Worm (Caenorhabditis elegans): Measurements from ENCODE around the gene mecr-1.
A peak's percentile ranks its signal among the peaks of the same experiment; 100 is the strongest.

The mecr-1 gene

DNA sequence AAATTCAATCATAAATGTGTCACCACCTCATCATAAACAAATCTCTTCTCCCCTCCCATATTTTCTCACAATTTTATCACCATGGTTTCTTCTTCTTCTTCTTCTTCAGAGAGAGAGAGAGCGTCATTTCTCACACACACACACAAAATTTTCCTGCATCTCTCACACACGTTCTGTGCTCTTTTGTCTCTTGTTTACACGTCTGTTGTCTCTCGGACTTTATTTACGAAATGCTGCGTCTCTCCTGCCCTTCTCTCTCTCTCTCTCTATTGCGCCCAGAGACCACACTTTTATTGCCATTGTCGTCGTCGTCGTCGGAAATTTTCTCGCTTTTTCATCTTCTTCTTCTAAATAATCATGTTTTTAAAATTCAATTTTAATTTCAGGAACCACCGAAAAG is 8.0 kb upstream of the mecr-1 start, which contains the start of gene lec-1 (continued):
- TF ChIP-seq rnt-1 (tag; optimal IDR thresholded peaks at IDR 0.05): peak; percentile 65
- no peak for TF ChIP-seq hpl-2 (GFP tag; optimal IDR thresholded peaks at IDR 0.05)
- TF ChIP-seq unc-130 (tag; optimal IDR thresholded peaks at IDR 0.05): no peak
- no peak for TF ChIP-seq ceh-88 (GFP tag; IDR thresholded peaks at IDR 0.05)
- peak; percentile 60 for TF ChIP-seq nhr-20 (tag; optimal IDR thresholded peaks at IDR 0.05)
- TF ChIP-seq fos-1 (tag; optimal IDR thresholded peaks at IDR 0.05): peak; percentile 46
- peak; percentile 67 for TF ChIP-seq nhr-77 (tag; optimal IDR thresholded peaks at IDR 0.05)
- no peak for TF ChIP-seq elt-3 (tag; optimal IDR thresholded peaks at IDR 0.05)
- TF ChIP-seq fkh-10 (GFP tag; optimal IDR thresholded peaks at IDR 0.05): peak; percentile 5
- peak; percentile 8 for TF ChIP-seq mep-1 (tag; optimal IDR thresholded peaks at IDR 0.05)
- TF ChIP-seq irx-1 (tag; optimal IDR thresholded peaks at IDR 0.05): peak; percentile 14
- no peak for TF ChIP-seq unc-62 (GFP tag; optimal IDR thresholded peaks at IDR 0.05)
- TF ChIP-seq snu-23 (GFP tag; optimal IDR thresholded peaks at IDR 0.05): peak; percentile 71
- peak; percentile 11 for TF ChIP-seq C16A3.4 (tag; optimal IDR thresholded peaks at IDR 0.05)
- peak; percentile 48 for TF ChIP-seq tbx-2 (tag; optimal IDR thresholded peaks at IDR 0.05)
- TF ChIP-seq dsc-1 (tag; optimal IDR thresholded peaks at IDR 0.05): peak; percentile 58
- no peak for TF ChIP-seq nhr-12 (tag; optimal IDR thresholded peaks at IDR 0.05)
- TF ChIP-seq dpl-1 (GFP tag; optimal IDR thresholded peaks at IDR 0.05): peak; percentile 9 to 32 (median 16)
- TF ChIP-seq nhr-71 (tag; optimal IDR thresholded peaks at IDR 0.05): peak; percentile 70
- TF ChIP-seq ama-1 (optimal IDR thresholded peaks at IDR 0.05): no peak
- no peak for TF ChIP-seq lin-39 (tag; optimal IDR thresholded peaks at IDR 0.05)
- TF ChIP-seq swsn-7 (tag; optimal IDR thresholded peaks at IDR 0.05): peak; percentile 48
- TF ChIP-seq aly-2 (tag; optimal IDR thresholded peaks at IDR 0.05): peak; percentile 14
- peak; percentile 3 for TF ChIP-seq elt-2 (tag; optimal IDR thresholded peaks at IDR 0.05)
- peak; percentile 80 for TF ChIP-seq nhr-85 (tag)
- TF ChIP-seq pqm-1 (tag; optimal IDR thresholded peaks at IDR 0.05): no peak

DNA sequence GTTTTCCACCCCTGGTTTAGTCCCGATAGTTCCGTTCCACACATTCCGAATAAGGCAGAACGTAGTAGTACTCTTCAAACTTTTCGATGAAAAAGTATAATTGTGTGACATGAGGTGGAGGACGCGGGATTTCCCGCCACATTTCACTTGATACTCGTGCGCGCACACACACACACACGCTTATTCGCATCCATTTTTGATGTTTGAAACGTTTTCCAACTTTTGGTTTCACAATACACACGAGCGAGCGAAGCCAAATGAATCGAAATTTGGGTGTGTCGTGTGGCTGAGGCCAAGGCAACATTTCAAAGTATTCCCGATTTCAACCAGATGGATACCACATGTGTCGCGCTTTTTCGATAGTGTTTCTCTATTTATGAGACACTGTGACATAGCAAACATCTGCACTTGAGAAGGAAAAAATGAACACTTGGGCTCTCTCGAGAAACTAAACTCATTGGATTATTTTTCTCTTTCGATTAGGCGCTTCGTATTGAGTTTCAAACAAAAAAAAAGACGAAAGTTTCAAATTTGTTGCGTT is 6.5 kb upstream of the mecr-1 start:
- TF ChIP-seq ceh-90 (tag; optimal IDR thresholded peaks at IDR 0.05): no peak
- no peak for TF ChIP-seq mdl-1 (tag; optimal IDR thresholded peaks at IDR 0.05)
- peak; percentile 15 for TF ChIP-seq fkh-8 (tag; optimal IDR thresholded peaks at IDR 0.05)
- no peak for TF ChIP-seq ceh-63 (GFP tag; optimal IDR thresholded peaks at IDR 0.05)
- TF ChIP-seq mab-9 (GFP tag; IDR thresholded peaks at IDR 0.05): no peak
- TF ChIP-seq C04F5.9 (tag; optimal IDR thresholded peaks at IDR 0.05): no peak
- TF ChIP-seq ama-1 (optimal IDR thresholded peaks at IDR 0.05): no peak
- no peak for TF ChIP-seq lir-3 (tag; optimal IDR thresholded peaks at IDR 0.05; ENCODE audit: poor library complexity)
- no peak for TF ChIP-seq nhr-19 (GFP tag; conservative IDR thresholded peaks at IDR 0.05)
- TF ChIP-seq irx-1 (tag; optimal IDR thresholded peaks at IDR 0.05): peak; percentile 2
- peak; percentile 41 for TF ChIP-seq fkh-4 (tag; optimal IDR thresholded peaks at IDR 0.05; ENCODE audit: borderline replicate concordance)
- peak; percentile 44 for TF ChIP-seq snu-23 (GFP tag; optimal IDR thresholded peaks at IDR 0.05)
- peak; percentile 75 for TF ChIP-seq dsc-1 (tag; optimal IDR thresholded peaks at IDR 0.05)
- peak in 1 of 2 experiments; percentile 17 for TF ChIP-seq lin-35 (GFP tag; optimal IDR thresholded peaks at IDR 0.05)
- no peak for TF ChIP-seq ceh-8 (GFP tag; optimal IDR thresholded peaks at IDR 0.05)
- no peak for TF ChIP-seq efl-1 (optimal IDR thresholded peaks at IDR 0.05)
- TF ChIP-seq efl-1 (GFP tag; optimal IDR thresholded peaks at IDR 0.05 in 1 of 2): peak; percentile 3 to 91
- no peak for TF ChIP-seq hlh-17 (GFP tag; optimal IDR thresholded peaks at IDR 0.05; ENCODE audit: borderline replicate concordance)
- TF ChIP-seq nhr-20 (tag; optimal IDR thresholded peaks at IDR 0.05): no peak
- TF ChIP-seq snpc-4 (tag; optimal IDR thresholded peaks at IDR 0.05): no peak
- peak in 1 of 3 experiments; percentile 28 for TF ChIP-seq dpl-1 (GFP tag; optimal IDR thresholded peaks at IDR 0.05)
- TF ChIP-seq nhr-12 (tag; optimal IDR thresholded peaks at IDR 0.05): no peak
- TF ChIP-seq xbp-1 (tag; optimal IDR thresholded peaks at IDR 0.05): no peak
- no peak for TF ChIP-seq fkh-10 (GFP tag; optimal IDR thresholded peaks at IDR 0.05)
- peak; percentile 75 for TF ChIP-seq lin-14 (GFP tag; optimal IDR thresholded peaks at IDR 0.05)
- TF ChIP-seq nhr-85 (tag): peak; percentile 30
- no peak for TF ChIP-seq nhr-90 (tag; optimal IDR thresholded peaks at IDR 0.05; ENCODE audit: poor library complexity)
- no peak for TF ChIP-seq rnt-1 (tag; optimal IDR thresholded peaks at IDR 0.05)
- no peak for TF ChIP-seq alr-1 (tag; optimal IDR thresholded peaks at IDR 0.05; ENCODE audit: borderline replicate concordance)
- TF ChIP-seq aha-1 (tag; optimal IDR thresholded peaks at IDR 0.05): no peak
- peak; percentile 95 for TF ChIP-seq blmp-1 (tag; optimal IDR thresholded peaks at IDR 0.05)
- peak; percentile 31 for TF ChIP-seq nhr-71 (tag; optimal IDR thresholded peaks at IDR 0.05)
